Fruit fly (Drosophila melanogaster) whole organism, prepupa: Measurements from ENCODE around the gene CG46318.
A peak's percentile ranks its signal among the peaks of the same experiment; 100 is the strongest.

Experiments
- CG10631 ChIP-seq: fragments of 200-800 bp; sonication (Bioruptor generic); optimal IDR thresholded peaks from 2 replicates; lab custom pipeline; 2016; ENCODE audit warnings: missing biosample characterization, missing genetic modification characterization
- CG10669 ChIP-seq: fragments of 200-800 bp; sonication (Bioruptor generic); optimal IDR thresholded peaks from 3 replicates; lab custom pipeline; 2018; ENCODE audit warnings: missing biosample characterization, mild to moderate bottlenecking, missing genetic modification characterization, moderate library complexity
- CG11294 ChIP-seq: fragments of 200-800 bp; sonication (Bioruptor generic); IDR thresholded peaks from 2 replicates; pipeline ENCODE4 v1.3.6; 2022; ENCODE audit warnings: missing biosample characterization, missing genetic modification characterization
- CG1621 ChIP-seq: fragments of 200-800 bp; sonication (Bioruptor generic); optimal IDR thresholded peaks from 3 replicates; lab custom pipeline; 2018; ENCODE audit warnings: missing biosample characterization, mild to moderate bottlenecking, missing genetic modification characterization
- CG3032 ChIP-seq: fragments of 200-800 bp; optimal IDR thresholded peaks from 2 replicates; lab custom pipeline; 2019; ENCODE audit warnings: missing biosample characterization, mild to moderate bottlenecking, missing genetic modification characterization, moderate library complexity
- CG31627 ChIP-seq: fragments of 200-800 bp; sonication (Bioruptor generic); optimal IDR thresholded peaks from 3 replicates; lab custom pipeline; 2016; ENCODE audit warnings: missing biosample characterization, missing genetic modification characterization
- CG34406 ChIP-seq: fragments of 200-800 bp; sonication (Bioruptor generic); optimal IDR thresholded peaks from 3 replicates; lab custom pipeline; 2016; ENCODE audit warnings: missing biosample characterization, missing genetic modification characterization
- CG6163 ChIP-seq: fragments of 200-800 bp; sonication (Bioruptor generic); IDR thresholded peaks from 3 replicates; pipeline ENCODE4 v1.3.6; 2022; ENCODE audit warnings: missing biosample characterization, missing genetic modification characterization
- CG6854 ChIP-seq: fragments of 200-800 bp; sonication (Bioruptor generic); optimal IDR thresholded peaks from 2 replicates; lab custom pipeline; 2017; ENCODE audit warnings: missing biosample characterization, mild to moderate bottlenecking, missing genetic modification characterization
- CG7368 ChIP-seq: fragments of 200-800 bp; sonication (Bioruptor generic); optimal IDR thresholded peaks from 3 replicates; lab custom pipeline; 2016; ENCODE audit warnings: missing biosample characterization, missing genetic modification characterization
- CG8119 ChIP-seq: fragments of 200-800 bp; sonication (Bioruptor generic); IDR thresholded peaks from 3 replicates; pipeline ENCODE4 v1.3.6; 2022; ENCODE audit warnings: missing biosample characterization, missing genetic modification characterization
- CG8319 ChIP-seq: fragments of 200-800 bp; sonication (Bioruptor generic); optimal IDR thresholded peaks from 3 replicates; lab custom pipeline; 2016; ENCODE audit warnings: missing biosample characterization, missing genetic modification characterization
- Eip75B ChIP-seq: fragments of 200-800 bp; sonication (Bioruptor generic); optimal IDR thresholded peaks from 3 replicates; lab custom pipeline; 2016; ENCODE audit warnings: missing biosample characterization, missing genetic modification characterization
- Ets96B ChIP-seq: fragments of 200-800 bp; optimal IDR thresholded peaks from 2 replicates; lab custom pipeline; 2019; ENCODE audit warnings: missing biosample characterization, mild to moderate bottlenecking, missing genetic modification characterization, moderate library complexity
- Gug ChIP-seq: fragments of 200-800 bp; sonication (Bioruptor generic); IDR thresholded peaks from 2 replicates; pipeline ENCODE4 v1.3.6; 2022; ENCODE audit warnings: missing biosample characterization, missing genetic modification characterization
- Hr38 ChIP-seq: sonication (Bioruptor generic); optimal IDR thresholded peaks from 2 replicates; lab custom pipeline; 2016; ENCODE audit warnings: missing biosample characterization, missing genetic modification characterization
- Hr4 ChIP-seq: fragments of 200-800 bp; sonication (Bioruptor generic); optimal IDR thresholded peaks from 3 replicates; lab custom pipeline; 2016; ENCODE audit warnings: missing biosample characterization, missing genetic modification characterization
- Met ChIP-seq: fragments of 200-800 bp; sonication (Bioruptor generic); optimal IDR thresholded peaks from 3 replicates; lab custom pipeline; 2016; ENCODE audit warnings: missing biosample characterization, missing genetic modification characterization
- OdsH ChIP-seq: fragments of 200-800 bp; sonication (Bioruptor generic); optimal IDR thresholded peaks from 3 replicates; lab custom pipeline; 2016; ENCODE audit warnings: missing biosample characterization, missing genetic modification characterization
- Sox102F ChIP-seq: fragments of 200-800 bp; sonication (Bioruptor generic); optimal IDR thresholded peaks from 2 replicates; lab custom pipeline; 2016; ENCODE audit warnings: missing biosample characterization, mild to moderate bottlenecking, missing genetic modification characterization
- Sox14 ChIP-seq: fragments of 200-800 bp; sonication (Bioruptor generic); optimal IDR thresholded peaks from 3 replicates; lab custom pipeline; 2016; ENCODE audit warnings: missing biosample characterization, missing genetic modification characterization
- Sox15 ChIP-seq: fragments of 200-800 bp; sonication (Bioruptor generic); optimal IDR thresholded peaks from 3 replicates; lab custom pipeline; 2016; ENCODE audit warnings: missing biosample characterization, missing genetic modification characterization
- achi ChIP-seq: fragments of 200-800 bp; sonication (Bioruptor generic); optimal IDR thresholded peaks from 3 replicates; lab custom pipeline; 2016; ENCODE audit warnings: missing biosample characterization, missing genetic modification characterization
- acj6 ChIP-seq: fragments of 200-800 bp; sonication (Bioruptor generic); optimal IDR thresholded peaks from 3 replicates; lab custom pipeline; 2016; ENCODE audit warnings: missing biosample characterization, missing genetic modification characterization
- cyc ChIP-seq: fragments of 200-800 bp; sonication (Bioruptor generic); optimal IDR thresholded peaks from 3 replicates; lab custom pipeline; 2016; ENCODE audit warnings: missing biosample characterization, missing genetic modification characterization
- esn ChIP-seq: fragments of 200-800 bp; sonication (Bioruptor generic); optimal IDR thresholded peaks from 2 replicates; lab custom pipeline; 2016; ENCODE audit warnings: missing biosample characterization, mild to moderate bottlenecking, missing genetic modification characterization, moderate library complexity
- fkh ChIP-seq: fragments of 200-800 bp; sonication (Bioruptor generic); optimal IDR thresholded peaks from 3 replicates; lab custom pipeline; 2017; ENCODE audit warnings: missing biosample characterization, mild to moderate bottlenecking, missing genetic modification characterization, moderate library complexity
- lz ChIP-seq: fragments of 200-800 bp; sonication (Bioruptor generic); optimal IDR thresholded peaks from 3 replicates; lab custom pipeline; 2016; ENCODE audit warnings: missing biosample characterization, missing genetic modification characterization
- net ChIP-seq: fragments of 200-800 bp; sonication (Bioruptor generic); optimal IDR thresholded peaks from 3 replicates; lab custom pipeline; 2016; ENCODE audit warnings: missing biosample characterization, missing genetic modification characterization
- salr ChIP-seq, 2 experiments: fragments of 200-800 bp; sonication (Bioruptor generic); optimal IDR thresholded peaks; 3 replicates each; lab custom pipeline; 2016 to 2018; ENCODE audit warnings: missing biosample characterization in 2 of 2, missing genetic modification characterization in 2 of 2, mild to moderate bottlenecking in 1 of 2
- ss ChIP-seq, 2 experiments: fragments of 200-800 bp; sonication (Bioruptor generic); optimal IDR thresholded peaks; 2 replicates in 1 of 2; 3 replicates in 1 of 2; lab custom pipeline; 2017 to 2018; ENCODE audit warnings: mild to moderate bottlenecking in 2 of 2, missing biosample characterization in 2 of 2, missing genetic modification characterization in 2 of 2, moderate library complexity in 1 of 2
- svp ChIP-seq: fragments of 200-800 bp; sonication (Bioruptor generic); peaks from one replicate; lab custom pipeline; 2016; ENCODE audit warnings: missing biosample characterization, missing genetic modification characterization

CG46318 gene

DNA sequence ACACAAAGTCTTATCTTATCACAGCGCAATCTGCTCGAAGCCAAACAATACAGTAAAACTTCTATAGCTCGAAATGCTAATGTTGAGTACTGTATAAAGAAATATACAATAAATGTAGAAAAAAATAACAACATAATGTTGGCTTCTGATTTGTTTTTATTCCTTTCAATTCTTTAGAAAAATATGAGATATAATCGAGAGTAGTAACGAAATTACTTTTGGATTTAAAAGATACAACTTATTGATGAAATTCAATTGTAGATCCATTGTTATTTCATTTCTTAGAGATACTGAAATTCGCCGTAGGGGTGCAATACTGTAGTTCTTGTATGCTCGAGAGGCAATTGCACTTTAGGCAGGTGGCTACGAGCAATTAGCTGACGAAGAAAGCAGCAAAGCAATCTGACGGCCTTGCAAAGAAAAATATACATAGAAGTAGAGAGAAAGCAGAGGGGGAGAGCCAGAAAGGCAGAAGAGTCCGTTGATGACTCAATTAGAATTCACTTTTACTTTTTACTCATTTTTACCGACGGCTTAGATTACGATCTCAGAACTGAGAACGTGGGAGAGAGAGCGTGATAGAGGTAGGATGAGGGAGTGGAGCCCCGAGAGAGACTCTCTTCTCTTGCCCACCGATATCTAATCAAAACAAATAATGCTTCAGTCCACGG lies 9.8 kb upstream of the CG46318 start (continued):
- peak; percentile 75 for TF ChIP-seq lz (GFP tag; lab: Kevin White, UChicago)
- TF ChIP-seq Sox102F: no peak
- peak; percentile 46 for TF ChIP-seq OdsH (GFP tag; lab: Kevin White, UChicago)
- peak; percentile 58 for TF ChIP-seq CG10631
- TF ChIP-seq ss (GFP tag; optimal IDR thresholded peaks at IDR 0.05; lab: Kevin White, UChicago): no peak
- TF ChIP-seq CG11294 (GFP tag; lab: Robert Waterston, UW): peak; percentile 11; the same call in 1 of the 2 replicates
- TF ChIP-seq Eip75B: peak; percentile 74
- TF ChIP-seq CG6854 (GFP tag; lab: Kevin White, UChicago): no peak
- TF ChIP-seq CG8119: peak; percentile 62
- peak; percentile 0 for TF ChIP-seq net
- no peak for TF ChIP-seq CG10669 (GFP tag; lab: Kevin White, UChicago)
- no peak for TF ChIP-seq Hr38 (GFP tag; lab: Kevin White, UChicago)
- TF ChIP-seq CG34406 (GFP tag; lab: Kevin White, UChicago): no peak

DNA sequence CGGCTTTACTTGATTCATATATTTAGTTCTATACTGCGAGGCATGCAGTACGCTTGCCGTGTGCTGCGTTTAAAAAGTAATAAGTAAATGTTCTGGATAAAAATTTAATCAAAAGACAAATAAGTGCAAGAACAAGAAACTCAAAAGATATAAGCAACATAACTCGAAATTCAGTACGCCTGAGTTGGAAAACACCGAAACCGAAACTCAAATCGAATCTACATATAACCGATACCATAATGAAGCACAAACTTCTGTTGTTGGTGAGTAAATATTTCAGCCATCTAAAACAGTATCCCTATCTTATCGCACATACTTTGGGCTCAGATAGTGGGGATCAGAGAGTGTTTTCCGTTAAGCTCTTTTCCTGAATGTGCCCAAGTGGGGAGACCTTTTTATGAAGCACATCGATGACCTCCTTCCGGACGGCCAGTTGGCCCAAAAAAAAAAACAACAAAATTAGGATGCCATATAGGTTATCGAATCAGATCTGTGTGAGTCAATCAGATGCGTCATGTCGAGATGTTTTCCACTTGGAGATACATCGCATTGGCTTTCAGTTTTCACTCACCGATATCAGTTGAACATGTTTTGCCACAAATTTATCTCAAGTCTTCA lies 9.2 kb upstream of the CG46318 start, which contains the start of gene CG31230:
Gene CG31230 (plus strand): TSS at position 568 of the 618 bp plus-strand sequence.
- TF ChIP-seq Eip75B: no peak
- no peak for TF ChIP-seq Hr4 (GFP tag; lab: Kevin White, UChicago)
- no peak for TF ChIP-seq Sox102F
- no peak for TF ChIP-seq Sox15 (GFP tag; lab: Kevin White, UChicago)
- no peak for TF ChIP-seq acj6 (GFP tag; lab: Kevin White, UChicago)
- no peak for TF ChIP-seq esn
- peak; percentile 78 for TF ChIP-seq fkh (GFP tag; lab: Kevin White, UChicago)
- TF ChIP-seq CG7368 (GFP tag; lab: Kevin White, UChicago): no peak
- no peak for TF ChIP-seq CG3032 (tag; lab: Kevin White, UChicago)
- TF ChIP-seq svp: peak; percentile 46

DNA sequence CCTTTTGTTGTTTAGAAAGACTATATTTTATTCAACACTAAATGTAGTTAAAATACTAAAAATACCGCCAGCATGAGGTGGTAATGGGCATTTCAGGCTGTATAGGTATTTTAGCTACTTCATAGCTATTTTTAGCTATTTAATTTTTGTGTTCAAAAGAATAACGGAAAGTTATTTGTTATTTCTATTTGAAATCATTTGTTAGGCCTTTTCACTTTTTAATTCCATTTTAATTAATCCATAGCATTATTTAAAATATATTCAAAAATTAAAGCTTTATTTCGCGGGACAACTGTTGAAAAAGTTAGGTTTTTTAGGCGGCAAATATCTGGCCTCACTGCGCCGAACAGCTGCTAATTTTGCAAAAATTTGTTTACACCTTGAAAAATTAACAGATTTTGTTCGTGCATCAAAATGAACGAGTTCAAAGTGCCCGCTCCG lies 2.9 kb upstream of the CG46318 start, which contains the start of the genes dind and CG7706:
Gene dind (minus strand): TSS at position 40 of the 441 bp plus-strand sequence.
Gene CG7706 (plus strand): TSS at position 319 of the 441 bp plus-strand sequence.
- TF ChIP-seq svp (peak; percentile 81), CG31627 (GFP tag; lab: Kevin White, UChicago) (peak; percentile 8), Gug (GFP tag; lab: Robert Waterston, UW) (no peak)
- TF ChIP-seq, all 60 proteins: peak for 2

DNA sequence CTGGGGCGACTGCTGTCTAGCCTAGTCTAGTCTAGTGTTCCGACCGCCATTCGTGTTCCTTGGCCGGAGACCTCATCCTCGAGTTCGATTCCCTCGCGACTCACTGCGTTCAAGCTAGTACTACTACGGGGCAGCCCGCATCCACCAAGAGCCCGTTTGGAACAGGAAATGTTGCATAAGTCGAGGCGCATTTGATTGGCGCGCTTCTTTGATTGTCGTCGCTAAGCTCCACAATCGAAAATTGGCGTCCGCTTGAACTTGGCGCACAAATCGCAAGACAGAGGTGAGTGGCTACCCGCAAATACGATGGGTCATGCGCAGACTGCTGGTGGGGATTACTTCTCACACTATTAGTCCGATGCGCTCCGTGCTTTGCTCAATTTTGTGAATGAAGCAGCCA lies 650 bp downstream of the CG46318 start:
- no peak for TF ChIP-seq CG1621
- TF ChIP-seq achi (GFP tag; lab: Kevin White, UChicago): no peak
- no peak for TF ChIP-seq CG8319 (GFP tag; lab: Kevin White, UChicago)

DNA sequence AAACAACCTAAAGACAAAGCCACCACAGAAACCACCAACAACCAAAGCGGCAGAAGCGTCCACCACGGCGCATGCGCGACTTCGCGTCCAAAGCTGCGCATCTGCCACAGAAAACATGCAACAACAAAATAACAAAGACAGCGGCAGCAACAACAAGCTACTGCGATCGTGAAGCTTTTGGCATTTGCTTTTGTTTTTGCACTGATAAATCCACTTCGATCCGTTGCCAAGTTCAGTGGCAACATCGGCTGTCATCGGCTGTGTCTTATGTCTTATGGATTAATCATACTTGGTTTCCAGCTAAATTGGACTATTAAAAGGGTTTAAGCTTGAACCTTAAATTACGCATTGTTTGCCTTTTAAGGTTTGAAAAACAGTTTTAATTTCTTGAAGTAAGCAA lies 12.2 kb downstream of the CG46318 start, which contains the start of gene Muc91C:
Gene Muc91C (minus strand): TSS at position 101 of the 400 bp plus-strand sequence.
- TF ChIP-seq cyc (GFP tag; lab: Kevin White, UChicago): no peak
- no peak for TF ChIP-seq acj6 (GFP tag; lab: Kevin White, UChicago)
- TF ChIP-seq Sox14 (GFP tag; lab: Kevin White, UChicago): no peak
- TF ChIP-seq, all 60 proteins: peak for 0

DNA sequence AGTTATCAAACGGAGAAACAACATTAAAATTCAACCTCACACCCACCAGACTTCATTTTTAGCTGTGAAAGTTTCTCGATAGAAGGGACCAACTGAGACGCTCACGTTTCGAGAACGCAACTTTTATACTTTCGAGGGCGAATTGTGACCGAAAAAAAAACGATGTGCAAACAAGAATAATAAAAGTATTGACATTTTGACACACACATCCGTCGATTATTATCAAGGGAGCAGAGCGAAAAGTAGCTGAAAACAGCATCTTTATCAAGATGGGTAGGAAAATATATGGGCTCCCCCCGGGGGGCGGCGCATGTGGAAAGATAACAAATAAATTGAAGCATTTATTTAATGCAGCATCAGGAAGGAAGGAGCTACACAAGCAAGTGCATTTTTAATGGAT lies 13.2 kb downstream of the CG46318 start, which contains the start of gene CG14300:
Gene CG14300 (minus strand): TSS at position 101 of the 400 bp plus-strand sequence.
- no peak for TF ChIP-seq CG3032 (tag; lab: Kevin White, UChicago)
- no peak for TF ChIP-seq Hr4 (GFP tag; lab: Kevin White, UChicago)
- no peak for TF ChIP-seq Sox102F
- no peak for TF ChIP-seq OdsH (GFP tag; lab: Kevin White, UChicago)
- TF ChIP-seq Ets96B: no peak
- TF ChIP-seq salr (GFP tag; optimal IDR thresholded peaks at IDR 0.05; lab: Kevin White, UChicago): no peak
- TF ChIP-seq CG6163 (GFP tag; lab: Robert Waterston, UW): no peak
- TF ChIP-seq Eip75B: no peak
- TF ChIP-seq Met: no peak
- TF ChIP-seq Sox14 (GFP tag; lab: Kevin White, UChicago): no peak
- TF ChIP-seq lz (GFP tag; lab: Kevin White, UChicago): no peak
- no peak for TF ChIP-seq esn
- no peak for TF ChIP-seq CG6854 (GFP tag; lab: Kevin White, UChicago)
- TF ChIP-seq, all 60 proteins: peak for 0
